Worm (Caenorhabditis elegans) whole organism, L1 larva: ENCODE results near the gene penr-1.

Experiments
- aha-1 ChIP-seq: fragments of 150-350 bp; optimal IDR thresholded peaks from 2 replicates; lab custom pipeline; 2014; ENCODE audit warnings: missing biosample characterization, missing genetic modification characterization
- ceh-82 ChIP-seq, 3 experiments: fragments of 150-350 bp in 1 of 3; sonication (generic microtip) in 2 of 3; optimal IDR thresholded peaks; 2 replicates each; lab custom pipeline; 2014 to 2017; ENCODE audit warnings: missing biosample characterization in 3 of 3, missing genetic modification characterization in 3 of 3
- ces-1 ChIP-seq: fragments of 150-350 bp; optimal IDR thresholded peaks from 2 replicates; lab custom pipeline; 2014; ENCODE audit warnings: missing biosample characterization, missing genetic modification reagents, missing genetic modification characterization
- lin-13 ChIP-seq: fragments of 150-350 bp; optimal IDR thresholded peaks from 2 replicates; lab custom pipeline; 2014; ENCODE audit warnings: missing biosample characterization, missing genetic modification reagents, missing genetic modification characterization
- lir-3 ChIP-seq: sonication (generic microtip); optimal IDR thresholded peaks from 2 replicates; lab custom pipeline; 2016; ENCODE audit warnings: mild to moderate bottlenecking, missing genetic modification characterization, moderate library complexity, missing compliant biosample characterization; ENCODE audit not compliant: poor library complexity
- mdl-1 ChIP-seq, 2 experiments: fragments of 150-350 bp; optimal IDR thresholded peaks; 2 replicates each; lab custom pipeline; 2014 to 2017; ENCODE audit warnings: missing biosample characterization in 2 of 2, missing genetic modification characterization in 2 of 2, inconsistent platforms in 1 of 2
- mef-2 ChIP-seq: fragments of 150-350 bp; optimal IDR thresholded peaks from 2 replicates; lab custom pipeline; 2014; ENCODE audit warnings: missing biosample characterization, missing genetic modification characterization
- nhr-12 ChIP-seq: sonication (generic microtip); optimal IDR thresholded peaks from 2 replicates; lab custom pipeline; 2017; ENCODE audit warnings: missing biosample characterization, missing genetic modification characterization
- nhr-237 ChIP-seq: fragments of 150-350 bp; optimal IDR thresholded peaks from 2 replicates; lab custom pipeline; 2014; ENCODE audit warnings: missing biosample characterization, missing genetic modification characterization
- nhr-28 ChIP-seq: fragments of 150-350 bp; optimal IDR thresholded peaks from 2 replicates; lab custom pipeline; 2014; ENCODE audit warnings: missing biosample characterization, missing genetic modification characterization
- sptf-1 ChIP-seq: fragments of 150-350 bp; optimal IDR thresholded peaks from 2 replicates; lab custom pipeline; 2014; ENCODE audit warnings: missing biosample characterization, missing genetic modification characterization
- unc-86 ChIP-seq: sonication (generic microtip); optimal IDR thresholded peaks from 2 replicates; lab custom pipeline; 2016; ENCODE audit warnings: missing genetic modification characterization, missing compliant biosample characterization

- TF ChIP-seq aha-1 (tag; lab: Kevin White, UChicago), result no peak
- TF ChIP-seq unc-86 (tag; lab: Kevin White, UChicago), result no peak
- TF ChIP-seq mdl-1 (tag; optimal IDR thresholded peaks at IDR 0.05; lab: Kevin White, UChicago), result no peak
- TF ChIP-seq nhr-28, result no peak
- TF ChIP-seq nhr-12 (tag; lab: Kevin White, UChicago), result no peak
- no peak for TF ChIP-seq lir-3 (tag; lab: Kevin White, UChicago)
- no peak for TF ChIP-seq lin-13 (GFP tag; lab: Kevin White, UChicago)
- TF ChIP-seq ceh-82 (tag; optimal IDR thresholded peaks at IDR 0.05; lab: Kevin White, UChicago), result no peak
- no peak for TF ChIP-seq nhr-237 (tag; lab: Kevin White, UChicago)
- no peak for TF ChIP-seq ces-1
- TF ChIP-seq mef-2, result no peak
- TF ChIP-seq sptf-1 (tag; lab: Kevin White, UChicago), result no peak
Measured at ce11 chrV:5304366-5304765, 35.1 kb downstream of the penr-1 start.
